Worm (Caenorhabditis elegans) whole organism, L2 larva: ENCODE measurements around the gene ccch-5.

Source experiments
- alr-1 ChIP-seq: fragments of 150-350 bp; optimal IDR thresholded peaks from 2 replicates; lab custom pipeline; 2014; ENCODE audit warnings: missing biosample characterization, missing genetic modification characterization
- aly-2 ChIP-seq: fragments of 150-350 bp; optimal IDR thresholded peaks from 2 replicates; lab custom pipeline; 2014; ENCODE audit warnings: missing biosample characterization, missing genetic modification characterization
- ama-1 ChIP-seq: fragments of 150-350 bp; optimal IDR thresholded peaks from 2 replicates; lab custom pipeline; 2018; ENCODE audit warnings: inconsistent platforms
- egl-27 ChIP-seq: sonication (generic microtip); optimal IDR thresholded peaks from 3 replicates; lab custom pipeline; 2017; ENCODE audit warnings: missing biosample characterization, missing genetic modification reagents, missing genetic modification characterization
- fos-1 ChIP-seq: fragments of 150-350 bp; optimal IDR thresholded peaks from 2 replicates; lab custom pipeline; 2014; ENCODE audit warnings: missing biosample characterization, missing genetic modification characterization
- lin-11 ChIP-seq: fragments of 150-350 bp; sonication (generic microtip); optimal IDR thresholded peaks from 2 replicates; lab custom pipeline; 2014; ENCODE audit warnings: missing biosample characterization, missing genetic modification characterization, inconsistent platforms, mixed read lengths
- lin-13 ChIP-seq: fragments of 150-350 bp; optimal IDR thresholded peaks from 2 replicates; lab custom pipeline; 2014; ENCODE audit warnings: missing biosample characterization, missing genetic modification reagents, missing genetic modification characterization
- nhr-10 ChIP-seq: sonication (generic microtip); optimal IDR thresholded peaks from 2 replicates; lab custom pipeline; 2017; ENCODE audit warnings: missing biosample characterization, missing genetic modification characterization
- nhr-11 ChIP-seq: fragments of 150-350 bp; optimal IDR thresholded peaks from 2 replicates; lab custom pipeline; 2014; ENCODE audit warnings: missing biosample characterization, missing genetic modification characterization
- nhr-12 ChIP-seq: fragments of 150-350 bp; optimal IDR thresholded peaks from 2 replicates; lab custom pipeline; 2014; ENCODE audit warnings: missing biosample characterization, missing genetic modification characterization
- nhr-237 ChIP-seq: fragments of 150-350 bp; optimal IDR thresholded peaks from 2 replicates; lab custom pipeline; 2014; ENCODE audit warnings: missing biosample characterization, missing genetic modification characterization
- nhr-6 ChIP-seq: fragments of 150-350 bp; optimal IDR thresholded peaks from 2 replicates; lab custom pipeline; 2014; ENCODE audit warnings: missing biosample characterization, missing genetic modification characterization
- nhr-77 ChIP-seq: fragments of 150-350 bp; optimal IDR thresholded peaks from 2 replicates; lab custom pipeline; 2014; ENCODE audit warnings: missing biosample characterization, missing genetic modification characterization
- ztf-11 ChIP-seq: sonication (generic microtip); optimal IDR thresholded peaks from 2 replicates; lab custom pipeline; 2017; ENCODE audit warnings: missing biosample characterization, missing genetic modification characterization

DNA sequence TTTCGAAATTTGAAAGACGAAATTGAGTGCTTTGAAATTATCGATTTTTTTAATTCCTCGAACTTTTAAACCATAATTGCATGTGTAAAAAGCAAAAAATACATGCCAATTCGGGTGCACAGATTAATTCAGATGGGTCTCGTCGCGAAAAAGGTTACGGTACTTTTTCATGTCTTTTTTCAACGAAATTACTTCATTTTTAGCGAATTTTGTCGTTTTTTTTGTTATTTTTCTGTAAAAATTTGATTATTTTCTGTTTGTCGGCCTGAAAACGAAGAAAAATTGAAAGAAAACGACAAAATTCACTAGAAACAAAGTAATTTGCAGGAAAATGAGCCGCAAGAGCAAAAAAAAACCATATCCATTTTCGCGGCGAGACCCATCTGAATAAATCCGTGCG lies 35.4 kb downstream of the ccch-5 start:
- TF ChIP-seq nhr-11 (tag; lab: Kevin White, UChicago) (no peak), nhr-12 (tag; lab: Kevin White, UChicago) (no peak), aly-2 (tag; lab: Kevin White, UChicago) (no peak), egl-27 (tag; lab: Kevin White, UChicago) (no peak), nhr-6 (tag; lab: Kevin White, UChicago) (no peak), fos-1 (tag; lab: Kevin White, UChicago) (no peak), alr-1 (tag; lab: Kevin White, UChicago) (no peak), nhr-237 (tag; lab: Kevin White, UChicago) (no peak), nhr-10 (tag; lab: Kevin White, UChicago) (no peak), lin-13 (GFP tag; lab: Kevin White, UChicago) (no peak), lin-11 (tag; lab: Kevin White, UChicago) (no peak), nhr-77 (tag; lab: Kevin White, UChicago) (no peak), ama-1 (lab: Kevin White, UChicago) (no peak), ztf-11 (tag; lab: Kevin White, UChicago) (no peak)
